Worm (Caenorhabditis elegans): Measurements from ENCODE around the gene srd-38.

DNA sequence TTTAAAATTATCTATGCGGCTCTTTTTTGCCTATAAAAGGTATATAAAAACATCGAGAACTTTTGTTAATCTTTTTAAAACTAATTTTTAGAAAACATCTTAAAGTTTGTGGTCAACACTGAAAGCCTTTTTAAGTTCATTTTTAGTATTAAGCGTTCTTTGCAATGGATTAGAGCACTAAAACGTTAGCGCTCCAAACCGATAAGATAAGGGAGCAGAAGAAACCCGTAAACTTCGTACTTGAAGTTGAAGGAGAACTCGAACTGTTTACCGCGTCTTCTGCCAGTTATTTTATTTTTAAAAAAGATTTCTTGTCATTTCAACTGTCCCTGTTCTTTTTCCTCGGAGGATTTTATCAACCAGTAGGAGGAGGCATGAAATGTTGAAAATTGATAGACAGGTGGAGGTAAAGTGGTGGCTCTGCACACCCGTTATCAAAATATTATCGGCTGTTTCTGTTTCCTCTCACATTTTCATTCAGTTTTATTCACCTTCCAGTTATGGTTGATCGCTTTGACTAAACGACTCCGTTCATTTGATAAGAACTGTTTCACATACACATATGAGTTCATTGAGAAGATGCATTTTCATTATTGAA, 47.5 kb downstream of the srd-38 start:
- TF ChIP-seq aly-1 (tag; optimal IDR thresholded peaks at IDR 0.05) (no peak), flt-1 (GFP tag; IDR thresholded peaks at IDR 0.05) (no peak), tbx-11 (GFP tag; IDR thresholded peaks at IDR 0.05) (no peak), ceh-36 (tag; optimal IDR thresholded peaks at IDR 0.05) (no peak), ama-1 (optimal IDR thresholded peaks at IDR 0.05) (no peak), hmbx-1 (tag; optimal IDR thresholded peaks at IDR 0.05) (no peak)

All from whole organism, early embryonic.